Worm (Caenorhabditis elegans): ENCODE results near the gene sra-31.

DNA sequence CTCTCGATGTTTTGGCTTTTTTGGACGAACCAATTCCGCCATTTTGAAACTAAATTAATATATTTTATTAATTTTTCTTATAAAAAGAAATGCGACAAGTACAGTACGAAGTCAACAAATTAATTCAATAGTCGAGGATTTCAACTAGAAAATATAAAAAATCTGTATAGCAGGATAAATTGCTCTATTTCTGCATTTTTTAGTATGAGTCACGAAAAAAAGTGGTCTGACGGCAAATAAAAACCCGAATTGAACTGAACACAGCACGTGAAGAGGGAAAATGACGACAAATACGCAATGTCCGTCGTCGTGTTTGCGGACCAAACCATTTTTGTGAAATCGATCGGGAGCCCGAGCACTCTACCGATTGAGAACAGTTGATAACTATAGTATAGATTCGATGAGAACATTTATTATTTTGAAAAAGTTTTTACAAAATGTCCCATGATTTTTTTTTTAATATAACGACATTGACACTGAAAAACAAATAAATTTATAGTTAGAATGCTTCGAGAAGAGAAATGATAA is 31.1 kb upstream of the sra-31 start, which contains the start of gene epg-5:
- TF ChIP-seq ama-1 (optimal IDR thresholded peaks at IDR 0.05) (no peak), pes-1 (GFP tag; IDR thresholded peaks at IDR 0.05) (no peak), flt-1 (GFP tag; IDR thresholded peaks at IDR 0.05) (no peak), F13C5.2 (tag; optimal IDR thresholded peaks at IDR 0.05) (no peak), scrt-1 (GFP tag; IDR thresholded peaks at IDR 0.05) (no peak), tbx-37 (GFP tag; conservative IDR thresholded peaks at IDR 0.05) (no peak), hmg-4 (GFP tag; optimal IDR thresholded peaks at IDR 0.05) (no peak), ceh-36 (tag; optimal IDR thresholded peaks at IDR 0.05) (no peak), tra-4 (tag; optimal IDR thresholded peaks at IDR 0.05) (no peak), B0310.2 (tag; optimal IDR thresholded peaks at IDR 0.05) (no peak), tbx-11 (GFP tag; IDR thresholded peaks at IDR 0.05) (no peak), hmbx-1 (tag; optimal IDR thresholded peaks at IDR 0.05) (no peak), sea-1 (GFP tag; conservative IDR thresholded peaks at IDR 0.05) (no peak), ets-7 (tag; optimal IDR thresholded peaks at IDR 0.05) (no peak)

All from whole organism, early embryonic.